Fruit fly (Drosophila melanogaster) S2 (cell line): ENCODE measurements around the gene CG17440.

Experiments
- CG8478 ChIP-seq: fragments of >200 bp; optimal IDR thresholded peaks from 2 replicates; lab custom pipeline; 2018
- CTCF ChIP-seq, 2 experiments: fragments of >200 bp; optimal IDR thresholded peaks; 2 replicates each; lab custom pipeline; 2018

Gene CG17440

dm6 chrX:9226837-9227236 is 42.9 kb downstream of the CG17440 start, which contains the start of gene Gr8a:
Gene Gr8a (plus strand): TSS chrX:9227137.
- TF ChIP-seq CTCF (optimal IDR thresholded peaks at IDR 0.05; lab: Kevin White, UChicago), result no peak
- no peak for TF ChIP-seq CG8478 (lab: Kevin White, UChicago)

dm6 chrX:9225137-9225536 is 44.6 kb downstream of the CG17440 start, which contains the start of gene CG15370:
Gene CG15370 (plus strand): TSS chrX:9225437.
- TF ChIP-seq CTCF (optimal IDR thresholded peaks at IDR 0.05; lab: Kevin White, UChicago), result no peak

- no peak for TF ChIP-seq CG8478 (lab: Kevin White, UChicago)
- TF ChIP-seq CTCF (optimal IDR thresholded peaks at IDR 0.05; lab: Kevin White, UChicago), result no peak
Measured at dm6 chrX:9224423-9224822, 45.3 kb downstream of the CG17440 start.

DNA sequence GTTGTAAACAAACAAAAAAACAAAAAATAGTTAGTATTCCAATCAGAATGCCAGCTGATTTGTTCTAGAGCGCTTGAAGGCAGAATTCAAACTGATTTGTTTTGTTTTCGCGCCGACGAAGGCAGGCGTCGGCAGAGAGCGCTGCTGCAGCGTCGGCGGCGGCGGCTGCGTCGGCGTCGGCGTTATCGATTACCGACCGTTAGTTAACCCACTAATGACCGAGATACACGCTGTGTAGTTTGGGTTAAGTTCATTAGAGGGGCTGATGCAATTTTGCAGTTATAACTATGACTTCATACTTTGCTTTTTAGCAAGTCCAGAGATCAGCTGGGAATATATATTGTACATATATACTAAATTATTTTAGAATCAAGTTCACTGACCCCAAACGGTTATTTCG is 46.5 kb downstream of the CG17440 start, which contains the start of gene t:
Gene t, minus strand, starts transcription at position 76 of the 400 bp plus-strand sequence.
- TF ChIP-seq CTCF (optimal IDR thresholded peaks at IDR 0.05; lab: Kevin White, UChicago), result no peak
- no peak for TF ChIP-seq CG8478 (lab: Kevin White, UChicago)

- TF ChIP-seq CTCF (optimal IDR thresholded peaks at IDR 0.05; lab: Kevin White, UChicago), result no peak
- no peak for TF ChIP-seq CG8478 (lab: Kevin White, UChicago)
Measured at dm6 chrX:9220434-9220833, 49.3 kb downstream of the CG17440 start.
